Worm (Caenorhabditis elegans) whole organism, L4/young adult: ENCODE results near the gene W04E12.4.

Source experiments
- W03F9.2 ChIP-seq: fragments of 150-350 bp; optimal IDR thresholded peaks from 2 replicates; lab custom pipeline; 2014; ENCODE audit warnings: missing biosample characterization, missing genetic modification characterization
- dao-5 ChIP-seq: sonication (generic microtip); optimal IDR thresholded peaks from 2 replicates; lab custom pipeline; 2016; ENCODE audit warnings: missing genotype, missing genetic modification characterization, moderate library complexity, missing compliant biosample characterization
- him-1 ChIP-seq: sonication (generic microtip); optimal IDR thresholded peaks from 2 replicates; lab custom pipeline; 2016; ENCODE audit warnings: missing genotype, missing genetic modification reagents, missing genetic modification characterization, missing compliant biosample characterization

ce11 chrV:19738117-19738516, 5.3 kb upstream of the W04E12.4 start, which contains the start of gene fbxa-131:
- TF ChIP-seq him-1 (tag; lab: Kevin White, UChicago) = no peak
- TF ChIP-seq dao-5 = no peak
- no peak for TF ChIP-seq W03F9.2 (tag; lab: Kevin White, UChicago)
